Fruit fly (Drosophila melanogaster) whole organism, prepupa: ENCODE data around the gene CG18765.

Experiments
- Blimp-1 ChIP-seq: fragments of 200-800 bp; sonication (Bioruptor generic); optimal IDR thresholded peaks from 3 replicates; lab custom pipeline; 2017; ENCODE audit warnings: missing biosample characterization, missing genetic modification characterization, mild to moderate bottlenecking, moderate library complexity, missing genetic modification reagents
- CG10631 ChIP-seq: fragments of 200-800 bp; sonication (Bioruptor generic); optimal IDR thresholded peaks from 2 replicates; lab custom pipeline; 2016; ENCODE audit warnings: missing biosample characterization, missing genetic modification characterization
- CG11294 ChIP-seq: fragments of 200-800 bp; sonication (Bioruptor generic); IDR thresholded peaks from 2 replicates; pipeline ENCODE4 v1.3.6; 2022; ENCODE audit warnings: missing biosample characterization, missing genetic modification characterization
- CG11762 ChIP-seq: fragments of 200-800 bp; sonication (Bioruptor generic); optimal IDR thresholded peaks from 3 replicates; lab custom pipeline; 2016; ENCODE audit warnings: missing biosample characterization, missing genetic modification characterization; ENCODE audit not compliant: insufficient read depth
- CG11902 ChIP-seq: fragments of 200-800 bp; sonication (Bioruptor generic); optimal IDR thresholded peaks from 3 replicates; lab custom pipeline; 2016; ENCODE audit warnings: missing biosample characterization, missing genetic modification characterization
- CG1621 ChIP-seq: fragments of 200-800 bp; sonication (Bioruptor generic); optimal IDR thresholded peaks from 3 replicates; lab custom pipeline; 2018; ENCODE audit warnings: missing biosample characterization, mild to moderate bottlenecking, missing genetic modification characterization
- CG3032 ChIP-seq: fragments of 200-800 bp; optimal IDR thresholded peaks from 2 replicates; lab custom pipeline; 2019; ENCODE audit warnings: missing biosample characterization, mild to moderate bottlenecking, missing genetic modification characterization, moderate library complexity
- CG31627 ChIP-seq: fragments of 200-800 bp; sonication (Bioruptor generic); optimal IDR thresholded peaks from 3 replicates; lab custom pipeline; 2016; ENCODE audit warnings: missing biosample characterization, missing genetic modification characterization
- CG32006 ChIP-seq: fragments of 200-800 bp; sonication (Bioruptor generic); optimal IDR thresholded peaks from 3 replicates; lab custom pipeline; 2017; ENCODE audit warnings: missing biosample characterization, mild to moderate bottlenecking, missing genetic modification characterization
- CG34406 ChIP-seq: fragments of 200-800 bp; sonication (Bioruptor generic); optimal IDR thresholded peaks from 3 replicates; lab custom pipeline; 2016; ENCODE audit warnings: missing biosample characterization, missing genetic modification characterization
- CG3919 ChIP-seq: fragments of 200-800 bp; sonication (Bioruptor generic); optimal IDR thresholded peaks from 3 replicates; lab custom pipeline; 2016; ENCODE audit warnings: missing biosample characterization, missing genetic modification characterization
- CG4318 ChIP-seq: fragments of 200-800 bp; sonication (Bioruptor generic); optimal IDR thresholded peaks from 3 replicates; lab custom pipeline; 2017; ENCODE audit warnings: missing biosample characterization, mild to moderate bottlenecking, missing genetic modification characterization
- CG6163 ChIP-seq: fragments of 200-800 bp; sonication (Bioruptor generic); IDR thresholded peaks from 3 replicates; pipeline ENCODE4 v1.3.6; 2022; ENCODE audit warnings: missing biosample characterization, missing genetic modification characterization
- CG6792 ChIP-seq: fragments of 200-800 bp; sonication (Bioruptor generic); optimal IDR thresholded peaks from 3 replicates; lab custom pipeline; 2016; ENCODE audit warnings: missing biosample characterization, missing genetic modification characterization
- CG7368 ChIP-seq: fragments of 200-800 bp; sonication (Bioruptor generic); optimal IDR thresholded peaks from 3 replicates; lab custom pipeline; 2016; ENCODE audit warnings: missing biosample characterization, missing genetic modification characterization
- CG8319 ChIP-seq: fragments of 200-800 bp; sonication (Bioruptor generic); optimal IDR thresholded peaks from 3 replicates; lab custom pipeline; 2016; ENCODE audit warnings: missing biosample characterization, missing genetic modification characterization
- CG8632 ChIP-seq: fragments of 200-800 bp; sonication (Bioruptor generic); optimal IDR thresholded peaks from 3 replicates; lab custom pipeline; 2016; ENCODE audit warnings: missing biosample characterization, missing genetic modification characterization
- CG9139 ChIP-seq: fragments of 200-800 bp; sonication (Bioruptor generic); optimal IDR thresholded peaks from 3 replicates; lab custom pipeline; 2017; ENCODE audit warnings: missing biosample characterization, mild to moderate bottlenecking, missing genetic modification characterization
- Eip75B ChIP-seq: fragments of 200-800 bp; sonication (Bioruptor generic); optimal IDR thresholded peaks from 3 replicates; lab custom pipeline; 2016; ENCODE audit warnings: missing biosample characterization, missing genetic modification characterization
- Eip78C ChIP-seq: fragments of 200-800 bp; sonication (Bioruptor generic); peaks from one replicate; lab custom pipeline; 2016; ENCODE audit warnings: missing biosample characterization, missing genetic modification characterization
- Eip93F ChIP-seq: fragments of 200-800 bp; sonication (Bioruptor generic); optimal IDR thresholded peaks from 2 replicates; lab custom pipeline; 2016; ENCODE audit warnings: missing biosample characterization, mild to moderate bottlenecking, missing genetic modification characterization
- Ets21C ChIP-seq: fragments of 200-800 bp; sonication (Bioruptor generic); optimal IDR thresholded peaks from 3 replicates; lab custom pipeline; 2016; ENCODE audit warnings: missing biosample characterization, missing genetic modification characterization
- Ets96B ChIP-seq: fragments of 200-800 bp; optimal IDR thresholded peaks from 2 replicates; lab custom pipeline; 2019; ENCODE audit warnings: missing biosample characterization, mild to moderate bottlenecking, missing genetic modification characterization, moderate library complexity
- Gug ChIP-seq: fragments of 200-800 bp; sonication (Bioruptor generic); IDR thresholded peaks from 2 replicates; pipeline ENCODE4 v1.3.6; 2022; ENCODE audit warnings: missing biosample characterization, missing genetic modification characterization
- Hr38 ChIP-seq: sonication (Bioruptor generic); optimal IDR thresholded peaks from 2 replicates; lab custom pipeline; 2016; ENCODE audit warnings: missing biosample characterization, missing genetic modification characterization
- Hr39 ChIP-seq: fragments of 200-800 bp; sonication (Bioruptor generic); optimal IDR thresholded peaks from 2 replicates; lab custom pipeline; 2016; ENCODE audit warnings: missing biosample characterization, missing genetic modification characterization
- Smox ChIP-seq: fragments of 200-800 bp; sonication (Bioruptor generic); optimal IDR thresholded peaks from 3 replicates; lab custom pipeline; 2016; ENCODE audit warnings: missing biosample characterization, missing genetic modification characterization
- Sox14 ChIP-seq: fragments of 200-800 bp; sonication (Bioruptor generic); optimal IDR thresholded peaks from 3 replicates; lab custom pipeline; 2016; ENCODE audit warnings: missing biosample characterization, missing genetic modification characterization
- Sox15 ChIP-seq: fragments of 200-800 bp; sonication (Bioruptor generic); optimal IDR thresholded peaks from 3 replicates; lab custom pipeline; 2016; ENCODE audit warnings: missing biosample characterization, missing genetic modification characterization
- achi ChIP-seq: fragments of 200-800 bp; sonication (Bioruptor generic); optimal IDR thresholded peaks from 3 replicates; lab custom pipeline; 2016; ENCODE audit warnings: missing biosample characterization, missing genetic modification characterization
- acj6 ChIP-seq: fragments of 200-800 bp; sonication (Bioruptor generic); optimal IDR thresholded peaks from 3 replicates; lab custom pipeline; 2016; ENCODE audit warnings: missing biosample characterization, missing genetic modification characterization
- cyc ChIP-seq: fragments of 200-800 bp; sonication (Bioruptor generic); optimal IDR thresholded peaks from 3 replicates; lab custom pipeline; 2016; ENCODE audit warnings: missing biosample characterization, missing genetic modification characterization
- dsx ChIP-seq: fragments of 200-800 bp; optimal IDR thresholded peaks from 3 replicates; lab custom pipeline; 2019; ENCODE audit warnings: missing biosample characterization, mild to moderate bottlenecking, missing genetic modification characterization, moderate library complexity; ENCODE audit not compliant: poor library complexity, severe bottlenecking
- eg ChIP-seq: fragments of 200-800 bp; sonication (Bioruptor generic); IDR thresholded peaks from 3 replicates; pipeline ENCODE4 v1.3.6; 2022; ENCODE audit warnings: missing biosample characterization, missing genetic modification characterization
- esn ChIP-seq: fragments of 200-800 bp; sonication (Bioruptor generic); optimal IDR thresholded peaks from 2 replicates; lab custom pipeline; 2016; ENCODE audit warnings: missing biosample characterization, mild to moderate bottlenecking, missing genetic modification characterization, moderate library complexity
- fd59A ChIP-seq: fragments of 200-800 bp; sonication (Bioruptor generic); optimal IDR thresholded peaks from 2 replicates; lab custom pipeline; 2017; ENCODE audit warnings: missing biosample characterization, mild to moderate bottlenecking, missing genetic modification characterization, missing genetic modification reagents
- fkh ChIP-seq: fragments of 200-800 bp; sonication (Bioruptor generic); optimal IDR thresholded peaks from 3 replicates; lab custom pipeline; 2017; ENCODE audit warnings: missing biosample characterization, mild to moderate bottlenecking, missing genetic modification characterization, moderate library complexity
- lz ChIP-seq: fragments of 200-800 bp; sonication (Bioruptor generic); optimal IDR thresholded peaks from 3 replicates; lab custom pipeline; 2016; ENCODE audit warnings: missing biosample characterization, missing genetic modification characterization
- net ChIP-seq: fragments of 200-800 bp; sonication (Bioruptor generic); optimal IDR thresholded peaks from 3 replicates; lab custom pipeline; 2016; ENCODE audit warnings: missing biosample characterization, missing genetic modification characterization
- pdm3 ChIP-seq: fragments of 200-800 bp; sonication (Bioruptor generic); optimal IDR thresholded peaks from 3 replicates; lab custom pipeline; 2016; ENCODE audit warnings: missing biosample characterization, missing genetic modification characterization
- salr ChIP-seq, 2 experiments: fragments of 200-800 bp; sonication (Bioruptor generic); optimal IDR thresholded peaks; 3 replicates each; lab custom pipeline; 2016 to 2018; ENCODE audit warnings: missing biosample characterization in 2 of 2, missing genetic modification characterization in 2 of 2, mild to moderate bottlenecking in 1 of 2
- ss ChIP-seq, 2 experiments: fragments of 200-800 bp; sonication (Bioruptor generic); optimal IDR thresholded peaks; 2 replicates in 1 of 2; 3 replicates in 1 of 2; lab custom pipeline; 2017 to 2018; ENCODE audit warnings: mild to moderate bottlenecking in 2 of 2, missing biosample characterization in 2 of 2, missing genetic modification characterization in 2 of 2, moderate library complexity in 1 of 2
- svp ChIP-seq: fragments of 200-800 bp; sonication (Bioruptor generic); peaks from one replicate; lab custom pipeline; 2016; ENCODE audit warnings: missing biosample characterization, missing genetic modification characterization
- topi ChIP-seq: fragments of 200-800 bp; sonication (Bioruptor generic); optimal IDR thresholded peaks from 3 replicates; lab custom pipeline; 2016; ENCODE audit warnings: missing biosample characterization, missing genetic modification characterization
- vri ChIP-seq: fragments of 200-800 bp; sonication (Bioruptor generic); optimal IDR thresholded peaks from 3 replicates; lab custom pipeline; 2016; ENCODE audit warnings: missing biosample characterization, mild to moderate bottlenecking, missing genetic modification characterization

CG18765 gene

DNA sequence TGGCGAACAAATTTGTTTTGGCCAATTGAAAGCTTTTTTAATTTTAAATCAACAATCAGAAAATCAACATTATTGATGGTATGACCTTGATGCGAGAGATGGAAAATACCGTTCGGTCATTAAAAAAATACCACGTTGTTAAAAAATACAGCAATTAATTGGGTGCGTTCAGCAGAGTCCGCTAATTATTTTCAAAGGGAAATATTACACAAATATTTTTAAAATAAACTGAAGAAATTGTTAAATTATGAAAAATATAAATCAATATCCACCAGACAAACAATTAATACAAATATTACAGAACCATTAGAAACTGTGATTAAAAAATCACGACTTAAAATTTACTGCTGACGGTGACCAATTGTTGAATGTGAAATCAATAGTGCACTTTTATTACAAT, 13.6 kb downstream of the CG18765 start, which contains the start of gene CG18476 (continued):
- peak; percentile 82 for TF ChIP-seq CG9139
- peak; percentile 91 for TF ChIP-seq net (GFP tag; lab: Kevin White, UChicago)
- TF ChIP-seq Eip93F (GFP tag; lab: Kevin White, UChicago): peak; percentile 3
- peak; percentile 82 for TF ChIP-seq fd59A (GFP tag; lab: Kevin White, UChicago)
- TF ChIP-seq CG1621 (tag; lab: Kevin White, UChicago): peak; percentile 86
- TF ChIP-seq salr (GFP tag; optimal IDR thresholded peaks at IDR 0.05; lab: Kevin White, UChicago): peak in 1 of 2 experiments; percentile 81
- TF ChIP-seq Eip78C (GFP tag; lab: Kevin White, UChicago): peak; percentile 99
- no peak for TF ChIP-seq Eip75B (GFP tag; lab: Kevin White, UChicago)

DNA sequence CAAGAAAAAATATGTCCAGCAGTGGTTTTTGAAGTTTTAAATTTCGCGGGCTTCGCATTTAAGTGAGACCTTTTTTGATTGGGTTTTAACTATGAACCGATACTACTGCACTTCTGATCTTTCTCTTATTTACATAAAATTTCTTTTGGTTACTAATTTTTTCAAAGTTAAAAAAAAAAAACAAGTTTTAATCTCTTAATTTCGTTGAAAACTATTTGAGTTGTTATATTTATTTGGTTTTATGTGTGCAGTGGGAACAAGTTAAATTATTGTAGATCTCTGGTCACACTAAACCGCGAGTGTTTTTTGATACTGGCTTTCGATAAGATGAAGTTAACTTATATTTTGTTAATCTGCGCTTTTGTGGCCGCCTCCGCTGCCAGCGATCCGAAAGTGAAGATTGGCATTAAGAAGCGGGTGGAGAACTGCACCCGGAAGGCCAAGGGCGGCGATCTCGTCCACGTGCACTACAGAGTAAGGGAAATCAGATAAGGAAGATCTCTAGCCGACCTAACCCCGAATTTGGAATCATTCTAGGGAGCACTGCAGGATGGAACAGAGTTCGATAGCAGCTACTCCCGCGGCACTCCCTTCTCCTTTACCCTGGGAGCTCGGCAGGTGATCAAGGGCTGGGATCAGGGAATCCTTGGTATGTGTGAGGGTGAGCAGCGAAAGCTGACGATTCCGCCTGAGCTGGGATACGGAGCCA, 17.5 kb downstream of the CG18765 start, which contains the start of gene CG14715:
TSS of gene CG14715 (plus strand) at position 267 of the 709 bp plus-strand sequence.
- peak; percentile 47 for TF ChIP-seq lz (GFP tag; lab: Kevin White, UChicago)
- TF ChIP-seq pdm3 (GFP tag; lab: Kevin White, UChicago): no peak
- TF ChIP-seq CG11294: no peak; the same call in 1 of the 2 replicates
- TF ChIP-seq Ets21C: peak; percentile 19
- TF ChIP-seq topi: peak; percentile 44
- peak; percentile 64 for TF ChIP-seq Sox14 (GFP tag; lab: Kevin White, UChicago)
- TF ChIP-seq CG3032: peak; percentile 22
- TF ChIP-seq svp (GFP tag; lab: Kevin White, UChicago): peak; percentile 94
- peak; percentile 39 for TF ChIP-seq cyc (GFP tag; lab: Kevin White, UChicago)
- TF ChIP-seq Eip75B (GFP tag; lab: Kevin White, UChicago): peak; percentile 27
- peak; percentile 6 for TF ChIP-seq Sox15
- TF ChIP-seq fkh (GFP tag; lab: Kevin White, UChicago): peak; percentile 33
- TF ChIP-seq Eip78C (GFP tag; lab: Kevin White, UChicago): peak; percentile 65
- no peak for TF ChIP-seq CG32006 (GFP tag; lab: Kevin White, UChicago)
- TF ChIP-seq acj6 (GFP tag; lab: Kevin White, UChicago): peak; percentile 30
- TF ChIP-seq CG3919 (GFP tag; lab: Kevin White, UChicago): peak; percentile 19
- peak; percentile 31 for TF ChIP-seq CG10631
- peak; percentile 17 for TF ChIP-seq CG6792 (GFP tag; lab: Kevin White, UChicago)
- TF ChIP-seq fd59A (GFP tag; lab: Kevin White, UChicago): no peak
- peak; percentile 65 for TF ChIP-seq CG31627
- no peak for TF ChIP-seq CG1621 (tag; lab: Kevin White, UChicago)
- TF ChIP-seq esn: peak; percentile 59
- peak; percentile 57 for TF ChIP-seq Hr39

DNA sequence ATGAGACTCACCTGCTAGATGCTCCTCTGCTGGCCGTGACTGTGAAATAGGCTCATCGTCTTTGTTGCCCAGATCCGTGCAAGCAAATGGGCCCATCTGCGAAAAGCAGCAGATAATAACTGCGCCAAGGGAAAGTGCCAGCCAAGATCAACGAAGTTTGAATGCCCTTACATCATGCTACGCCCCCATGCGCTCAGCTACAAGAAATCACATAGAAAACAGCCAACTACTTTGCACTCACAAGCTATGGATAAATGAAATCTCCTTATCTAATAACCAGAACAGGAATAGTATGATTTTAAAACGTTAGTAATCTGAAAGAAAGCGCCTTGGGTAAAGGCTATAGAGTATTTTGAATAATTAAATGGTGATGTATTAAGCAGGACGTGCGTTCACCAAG, 19.8 kb downstream of the CG18765 start:
- TF ChIP-seq CG7368 (GFP tag; lab: Kevin White, UChicago): no peak
- TF ChIP-seq CG3919 (GFP tag; lab: Kevin White, UChicago): peak; percentile 33
- TF ChIP-seq CG8632 (GFP tag; lab: Kevin White, UChicago): no peak
- peak; percentile 8 for TF ChIP-seq dsx (GFP tag; lab: Kevin White, UChicago)
- peak; percentile 50 for TF ChIP-seq Eip75B (GFP tag; lab: Kevin White, UChicago)
- no peak for TF ChIP-seq vri (GFP tag; lab: Kevin White, UChicago)
- TF ChIP-seq Sox15: peak; percentile 6
- no peak for TF ChIP-seq CG11762 (GFP tag; lab: Kevin White, UChicago)
- no peak for TF ChIP-seq Blimp-1 (GFP tag; lab: Kevin White, UChicago)
- TF ChIP-seq topi: peak; percentile 48
- peak; percentile 35 to 42 for TF ChIP-seq ss (GFP tag; optimal IDR thresholded peaks at IDR 0.05; lab: Kevin White, UChicago)
- peak; percentile 1 for TF ChIP-seq CG11902 (GFP tag; lab: Kevin White, UChicago)
- TF ChIP-seq acj6 (GFP tag; lab: Kevin White, UChicago): peak; percentile 36
- peak; percentile 34 for TF ChIP-seq esn
- TF ChIP-seq CG6163 (GFP tag; lab: Robert Waterston, UW): no peak
- no peak for TF ChIP-seq Hr38 (GFP tag; lab: Kevin White, UChicago)
- TF ChIP-seq achi (GFP tag; lab: Kevin White, UChicago): peak; percentile 2
- TF ChIP-seq Hr39: peak; percentile 29
- no peak for TF ChIP-seq Eip93F (GFP tag; lab: Kevin White, UChicago)
- TF ChIP-seq CG8319: peak; percentile 18
- TF ChIP-seq lz (GFP tag; lab: Kevin White, UChicago): peak; percentile 47
- no peak for TF ChIP-seq fd59A (GFP tag; lab: Kevin White, UChicago)
- TF ChIP-seq pdm3 (GFP tag; lab: Kevin White, UChicago): no peak
- TF ChIP-seq Gug: no peak
- peak; percentile 16 for TF ChIP-seq Ets96B (tag; lab: Kevin White, UChicago)
- 0 out of 3 replicates have a peak, but pooled peaks have one; percentile 16 for TF ChIP-seq eg (GFP tag; lab: Robert Waterston, UW)
- no peak for TF ChIP-seq CG34406 (GFP tag; lab: Kevin White, UChicago)
- peak; percentile 10 for TF ChIP-seq net (GFP tag; lab: Kevin White, UChicago)
- no peak for TF ChIP-seq fkh (GFP tag; lab: Kevin White, UChicago)
- TF ChIP-seq Smox: no peak
- TF ChIP-seq CG4318 (GFP tag; lab: Kevin White, UChicago): no peak
